Fruit fly (Drosophila melanogaster) whole organism, embryonic: Measurements from ENCODE around the gene Pa1.
A peak's percentile ranks its signal among the peaks of the same experiment; 100 is the strongest.

Experiments
- CG10209 ChIP-seq: fragments of 200-800 bp; sonication (Bioruptor generic); optimal IDR thresholded peaks from 3 replicates; lab custom pipeline; 2017; ENCODE audit warnings: missing biosample characterization, mild to moderate bottlenecking, missing genetic modification characterization, missing genetic modification reagents
- CG13123 ChIP-seq: fragments of 200-800 bp; sonication (Bioruptor generic); optimal IDR thresholded peaks from 2 replicates; lab custom pipeline; 2016; ENCODE audit warnings: missing biosample characterization, missing genetic modification characterization
- CG15479 ChIP-seq: fragments of 200-800 bp; sonication (Bioruptor generic); optimal IDR thresholded peaks from 3 replicates; lab custom pipeline; 2019; ENCODE audit warnings: missing biosample characterization, mild to moderate bottlenecking, missing genetic modification characterization, moderate library complexity
- CG15601 ChIP-seq: fragments of 200-800 bp; sonication (Bioruptor generic); optimal IDR thresholded peaks from 3 replicates; lab custom pipeline; 2019; ENCODE audit warnings: missing biosample characterization, mild to moderate bottlenecking, missing genetic modification characterization, moderate library complexity
- CG2712 ChIP-seq: fragments of 200-800 bp; optimal IDR thresholded peaks from 3 replicates; lab custom pipeline; 2019; ENCODE audit warnings: missing biosample characterization, mild to moderate bottlenecking, missing genetic modification characterization, moderate library complexity
- CG7372 ChIP-seq: fragments of 200-800 bp; sonication (Bioruptor generic); IDR thresholded peaks from 2 replicates; pipeline ENCODE4 v1.3.6; 2022; ENCODE audit warnings: missing biosample characterization, missing genetic modification characterization
- CG7963 ChIP-seq: fragments of 200-800 bp; sonication (Bioruptor generic); IDR thresholded peaks from 3 replicates; pipeline ENCODE4 v1.3.6; 2022; ENCODE audit warnings: missing biosample characterization, missing genetic modification characterization; ENCODE audit not compliant: partially characterized antibody
- CG8290 ChIP-seq, 3 experiments: fragments of 200-800 bp; sonication (Bioruptor generic); optimal IDR thresholded peaks; 2 replicates each; lab custom pipeline; 2016 to 2019; ENCODE audit warnings: missing biosample characterization in 3 of 3, missing genetic modification characterization in 3 of 3, mild to moderate bottlenecking in 2 of 3, moderate library complexity in 1 of 3
- CG8924 ChIP-seq: fragments of 200-800 bp; optimal IDR thresholded peaks from 3 replicates; lab custom pipeline; 2019; ENCODE audit warnings: missing biosample characterization, mild to moderate bottlenecking, missing genetic modification characterization, moderate library complexity
- CTCF ChIP-seq: fragments of 200-800 bp; sonication (Bioruptor generic); optimal IDR thresholded peaks from 2 replicates; lab custom pipeline; 2017; ENCODE audit warnings: missing biosample characterization, mild to moderate bottlenecking, missing genetic modification characterization, moderate library complexity
- D ChIP-seq, 2 experiments: fragments of 200-800 bp in 1 of 2; fragments of >200 bp in 1 of 2; sonication (Bioruptor generic) in 1 of 2; optimal IDR thresholded peaks; 2 replicates in 1 of 2; 3 replicates in 1 of 2; lab custom pipeline; 2017; ENCODE audit warnings: mild to moderate bottlenecking in 1 of 2, missing biosample characterization in 1 of 2, missing genetic modification characterization in 1 of 2, missing genetic modification reagents in 1 of 2
- D19A ChIP-seq: fragments of 200-800 bp; optimal IDR thresholded peaks from 3 replicates; lab custom pipeline; 2019; ENCODE audit warnings: missing biosample characterization, mild to moderate bottlenecking, missing genetic modification characterization, moderate library complexity
- Dip2 ChIP-seq: fragments of 200-800 bp; sonication (Bioruptor generic); IDR thresholded peaks from 2 replicates; pipeline ENCODE4 v1.3.6; 2022; ENCODE audit warnings: missing biosample characterization, missing genetic modification characterization
- HmgZ ChIP-seq: fragments of 200-800 bp; sonication (Bioruptor generic); optimal IDR thresholded peaks from 2 replicates; lab custom pipeline; 2018; ENCODE audit warnings: missing biosample characterization, mild to moderate bottlenecking, missing genetic modification characterization
- Kr ChIP-seq: fragments of 200-800 bp; sonication (Bioruptor generic); optimal IDR thresholded peaks from 2 replicates; lab custom pipeline; 2017; ENCODE audit warnings: missing biosample characterization, mild to moderate bottlenecking, missing genetic modification characterization
- Med ChIP-seq: fragments of 200-800 bp; sonication (Bioruptor generic); peaks from one replicate; lab custom pipeline; 2016; ENCODE audit warnings: missing biosample characterization, missing genetic modification characterization, mild to moderate bottlenecking, inconsistent platforms, moderate library complexity
- NFAT ChIP-seq: fragments of 200-800 bp; sonication (Bioruptor generic); IDR thresholded peaks from 2 replicates; pipeline ENCODE4 v1.3.6; 2022; ENCODE audit warnings: missing biosample characterization, missing genetic modification characterization
- Six4 ChIP-seq: fragments of 200-800 bp; sonication (Bioruptor generic); optimal IDR thresholded peaks from 2 replicates; lab custom pipeline; 2016; ENCODE audit warnings: missing biosample characterization, missing genetic modification characterization
- ato ChIP-seq: fragments of 200-800 bp; sonication (Bioruptor generic); IDR thresholded peaks from 2 replicates; pipeline ENCODE4 v1.3.6; 2022; ENCODE audit warnings: missing biosample characterization, missing genetic modification characterization; ENCODE audit not compliant: partially characterized antibody
- bcd ChIP-seq: fragments of 200-800 bp; sonication (Bioruptor generic); optimal IDR thresholded peaks from 2 replicates; lab custom pipeline; 2017; ENCODE audit warnings: missing biosample characterization, mild to moderate bottlenecking, missing genetic modification characterization
- bsh ChIP-seq, 2 experiments: fragments of 200-800 bp; sonication (Bioruptor generic); optimal IDR thresholded peaks; 2 replicates each; lab custom pipeline; 2017 to 2018; ENCODE audit warnings: mild to moderate bottlenecking in 2 of 2, missing biosample characterization in 2 of 2, missing genetic modification characterization in 2 of 2, moderate library complexity in 1 of 2
- cad ChIP-seq: fragments of >200 bp; optimal IDR thresholded peaks from 2 replicates; lab custom pipeline; 2017; ENCODE audit warnings: missing biosample characterization, missing genetic modification characterization
- cg ChIP-seq: fragments of 200-800 bp; sonication (Bioruptor generic); optimal IDR thresholded peaks from 3 replicates; lab custom pipeline; 2019; ENCODE audit warnings: missing biosample characterization, mild to moderate bottlenecking, missing genetic modification characterization, moderate library complexity
- corto ChIP-seq: fragments of 200-800 bp; sonication (Bioruptor generic); optimal IDR thresholded peaks from 2 replicates; lab custom pipeline; 2016; ENCODE audit warnings: missing biosample characterization, mild to moderate bottlenecking, missing genetic modification characterization, moderate library complexity
- dpn ChIP-seq, 2 experiments: fragments of 200-800 bp; sonication (Bioruptor generic); optimal IDR thresholded peaks; 3 replicates each; lab custom pipeline; 2016; ENCODE audit warnings: missing biosample characterization in 2 of 2, missing genetic modification characterization in 2 of 2
- fd64A ChIP-seq: fragments of 200-800 bp; sonication (Bioruptor generic); optimal IDR thresholded peaks from 3 replicates; lab custom pipeline; 2018; ENCODE audit warnings: missing biosample characterization, mild to moderate bottlenecking, missing genetic modification characterization
- ham ChIP-seq: fragments of 200-800 bp; sonication (Bioruptor generic); IDR thresholded peaks from 2 replicates; pipeline ENCODE4 v1.3.6; 2022; ENCODE audit warnings: missing biosample characterization, missing genetic modification characterization
- her ChIP-seq: fragments of 200-800 bp; sonication (Bioruptor generic); optimal IDR thresholded peaks from 2 replicates; lab custom pipeline; 2016; ENCODE audit warnings: missing biosample characterization, missing genetic modification characterization
- lab ChIP-seq: fragments of 200-800 bp; sonication (Bioruptor generic); optimal IDR thresholded peaks from 3 replicates; lab custom pipeline; 2017; ENCODE audit warnings: missing biosample characterization, missing genetic modification characterization, mild to moderate bottlenecking, moderate library complexity, missing genetic modification reagents
- sd ChIP-seq: fragments of 200-800 bp; sonication (Bioruptor generic); optimal IDR thresholded peaks from 3 replicates; lab custom pipeline; 2018; ENCODE audit warnings: missing biosample characterization, mild to moderate bottlenecking, missing genetic modification characterization, moderate library complexity
- sens ChIP-seq: fragments of 200-800 bp; sonication (Bioruptor generic); peaks from one replicate; lab custom pipeline; 2016; ENCODE audit warnings: missing biosample characterization, missing genetic modification characterization
- tll ChIP-seq, 2 experiments: fragments of 200-800 bp in 1 of 2; fragments of >200 bp in 1 of 2; sonication (Bioruptor generic) in 1 of 2; optimal IDR thresholded peaks; 2 replicates each; lab custom pipeline; 2017 to 2019; ENCODE audit warnings: missing biosample characterization in 2 of 2, missing genetic modification characterization in 2 of 2, mild to moderate bottlenecking in 1 of 2, moderate library complexity in 1 of 2
- wdn ChIP-seq: fragments of 200-800 bp; sonication (Bioruptor generic); IDR thresholded peaks from 2 replicates; pipeline ENCODE4 v1.3.6; 2022; ENCODE audit warnings: missing biosample characterization, missing genetic modification characterization

Pa1 gene

DNA sequence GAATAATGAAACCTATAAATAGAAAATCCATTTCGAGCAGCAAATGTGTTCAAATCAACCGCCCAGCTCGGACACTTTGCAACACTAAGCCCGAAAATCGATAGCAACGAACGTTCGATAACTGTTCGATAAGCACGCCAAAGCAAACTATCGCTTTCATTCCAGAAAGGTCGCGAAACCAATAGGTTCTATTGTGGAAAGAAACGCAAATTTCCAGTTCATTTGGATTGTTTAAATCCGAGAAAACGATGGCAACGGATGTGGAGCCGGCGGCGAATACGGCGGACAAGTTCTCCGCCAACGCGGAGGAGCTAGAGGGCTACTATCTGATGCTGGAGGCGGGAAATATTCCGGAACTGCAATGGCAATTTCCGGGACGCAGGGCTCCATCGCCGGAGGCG is at the start of gene Pa1 (continued):
- TF ChIP-seq dpn (GFP tag; optimal IDR thresholded peaks at IDR 0.05; lab: Kevin White, UChicago) (peak in 1 of 2 experiments; percentile 24), CG10209 (GFP tag; lab: Kevin White, UChicago) (no peak), CG15601 (tag; lab: Kevin White, UChicago) (peak; percentile 5), sd (tag; lab: Kevin White, UChicago) (no peak), Six4 (GFP tag; lab: Kevin White, UChicago) (no peak), HmgZ (peak; percentile 37)
- TF ChIP-seq, all 482 proteins: peak for 75

DNA sequence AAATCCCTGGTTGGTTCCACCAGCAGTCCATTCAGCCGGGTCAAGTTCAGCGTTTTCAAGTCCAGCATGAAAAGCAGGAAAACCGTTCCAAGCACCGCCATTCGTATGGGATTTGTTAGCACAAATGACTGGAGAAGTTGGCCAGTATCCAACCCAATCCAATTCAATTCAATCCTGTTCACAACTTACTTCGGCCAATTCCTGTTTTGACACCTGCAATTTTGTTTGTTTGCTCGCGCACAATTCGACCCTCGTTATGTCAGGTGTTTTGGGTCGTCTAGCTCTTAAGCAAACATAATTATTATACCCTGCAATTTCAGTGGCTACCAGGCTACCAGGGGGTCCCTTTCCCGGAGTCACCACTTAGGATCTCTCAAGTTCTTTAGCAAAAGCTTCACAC is 47.9 kb upstream of the Pa1 start, which contains the start of gene Ir10a:
TSS of gene Ir10a (minus strand) at position 101 of the 400 bp plus-strand sequence.
- no peak for TF ChIP-seq bcd (GFP tag; lab: Kevin White, UChicago)
- no peak for TF ChIP-seq CG2712 (tag; lab: Kevin White, UChicago)
- TF ChIP-seq CG7372 (GFP tag; lab: Robert Waterston, UW) = no peak
- TF ChIP-seq ham (GFP tag; lab: Robert Waterston, UW) = no peak
- TF ChIP-seq sd (tag; lab: Kevin White, UChicago) = no peak
- no peak for TF ChIP-seq cg (GFP tag; lab: Kevin White, UChicago)
- TF ChIP-seq ato (GFP tag; lab: Robert Waterston, UW) = no peak
- no peak for TF ChIP-seq lab
- TF ChIP-seq fd64A (GFP tag; lab: Kevin White, UChicago) = no peak
- TF ChIP-seq, all 482 proteins: peak for 0

DNA sequence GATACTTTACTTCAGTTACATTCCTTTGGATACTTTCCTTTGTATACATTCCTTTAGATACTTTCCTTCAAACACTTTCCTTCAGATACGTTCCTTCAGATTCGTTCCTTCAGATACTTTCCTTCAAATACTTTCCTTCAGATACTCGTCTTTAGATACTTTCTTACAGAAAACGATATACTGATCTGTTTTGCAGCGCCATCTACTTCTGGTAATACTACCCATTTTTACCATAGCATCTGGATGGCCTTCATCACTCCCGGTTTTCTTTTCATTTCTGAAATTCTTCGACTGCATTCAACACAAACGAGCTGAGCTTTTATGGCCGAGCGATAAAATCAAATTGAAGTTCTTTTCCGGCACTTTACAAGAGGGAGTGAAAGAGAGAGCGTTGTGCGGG is 39.1 kb upstream of the Pa1 start:
- TF ChIP-seq CG8290 (GFP tag; optimal IDR thresholded peaks at IDR 0.05; lab: Kevin White, UChicago) = peak; percentile 67
- no peak for TF ChIP-seq CG8290 (tag; optimal IDR thresholded peaks at IDR 0.05; lab: Kevin White, UChicago)
- TF ChIP-seq CTCF = peak; percentile 74
- no peak for TF ChIP-seq CG7963
- peak; percentile 20; the same call in 1 of the 2 replicates for TF ChIP-seq Dip2 (GFP tag; lab: Robert Waterston, UW)
- TF ChIP-seq corto (GFP tag; lab: Kevin White, UChicago) = no peak

DNA sequence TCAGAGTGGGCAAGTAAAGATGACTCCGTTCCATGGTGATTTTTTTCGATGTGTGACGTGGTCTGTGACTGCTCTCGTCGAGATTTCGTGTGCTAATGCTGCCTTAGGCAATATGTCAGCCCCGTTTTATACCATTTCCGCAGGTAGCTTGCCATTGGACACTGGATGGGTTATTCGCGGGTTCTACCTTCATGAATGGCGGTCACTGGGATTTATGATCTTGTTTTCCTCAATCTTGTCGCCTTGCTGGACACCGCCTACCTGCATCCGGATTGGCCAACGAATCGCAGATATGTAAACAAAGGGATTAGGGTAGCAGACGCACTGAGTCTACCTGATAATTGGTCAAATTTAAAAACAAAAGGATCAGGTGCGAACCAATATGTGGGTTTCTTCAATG is 36.8 kb upstream of the Pa1 start, which contains the start of gene sisA:
TSS of gene sisA (minus strand) at position 101 of the 400 bp plus-strand sequence.
- no peak for TF ChIP-seq CG8924 (tag; lab: Kevin White, UChicago)
- TF ChIP-seq bsh (GFP tag; optimal IDR thresholded peaks at IDR 0.05; lab: Kevin White, UChicago) = no peak
- peak; percentile 61 for TF ChIP-seq cad (GFP tag; lab: Kevin White, UChicago)
- TF ChIP-seq her (GFP tag; lab: Kevin White, UChicago) = no peak

DNA sequence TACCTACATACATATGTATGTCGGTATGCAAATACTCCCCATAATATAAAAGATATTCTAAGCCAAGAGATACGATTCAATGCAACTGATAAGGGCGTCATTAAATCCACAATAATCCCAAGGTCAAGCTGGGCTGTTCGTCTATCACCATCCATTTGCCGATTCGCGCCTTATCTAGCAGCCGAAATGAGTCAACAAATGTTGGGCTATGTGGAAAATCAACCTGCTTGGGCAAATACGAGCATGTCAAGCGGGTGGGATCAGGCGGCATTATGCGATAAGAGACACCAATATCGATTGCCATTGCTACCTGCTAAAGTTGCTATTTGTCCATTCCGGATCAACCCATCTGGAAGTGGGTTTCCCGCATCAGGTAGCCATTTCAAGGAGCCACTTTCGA is 36.4 kb upstream of the Pa1 start:
- TF ChIP-seq CG15479 (GFP tag; lab: Kevin White, UChicago) (peak; percentile 86), Med (GFP tag; lab: Kevin White, UChicago) (peak; percentile 53), Kr (GFP tag; lab: Kevin White, UChicago) (peak; percentile 11), wdn (GFP tag; lab: Robert Waterston, UW) (no peak), sens (GFP tag; lab: Kevin White, UChicago) (peak; percentile 45), D19A (no peak), tll (GFP tag; optimal IDR thresholded peaks at IDR 0.05; lab: Kevin White, UChicago) (peak in 1 of 2 experiments; percentile 95), CG13123 (no peak), D (optimal IDR thresholded peaks at IDR 0.05; lab: Kevin White, UChicago) (peak; percentile 51), D (GFP tag; optimal IDR thresholded peaks at IDR 0.05; lab: Kevin White, UChicago) (no peak), NFAT (GFP tag; lab: Robert Waterston, UW) (no peak)
